Worm (Caenorhabditis elegans): ENCODE data around the gene F55G11.1.

F55G11.1 gene

ce11 chrIV:12946488-12946887 lies at the start of gene F55G11.1:
Gene F55G11.1, minus strand, starts transcription at chrIV:12946588.
- TF ChIP-seq him-1 (tag; optimal IDR thresholded peaks at IDR 0.05) (no peak), dao-5 (tag; optimal IDR thresholded peaks at IDR 0.05) (no peak), W03F9.2 (tag; optimal IDR thresholded peaks at IDR 0.05) (no peak)

- TF ChIP-seq W03F9.2 (tag; optimal IDR thresholded peaks at IDR 0.05) (no peak), him-1 (tag; optimal IDR thresholded peaks at IDR 0.05) (no peak), dao-5 (tag; optimal IDR thresholded peaks at IDR 0.05) (no peak)
Measured at ce11 chrIV:12995886-12996285, 49.5 kb upstream of the F55G11.1 start, which contains the start of gene K10D11.7. Gene K10D11.7, minus strand, starts transcription at chrIV:12995986.

DNA sequence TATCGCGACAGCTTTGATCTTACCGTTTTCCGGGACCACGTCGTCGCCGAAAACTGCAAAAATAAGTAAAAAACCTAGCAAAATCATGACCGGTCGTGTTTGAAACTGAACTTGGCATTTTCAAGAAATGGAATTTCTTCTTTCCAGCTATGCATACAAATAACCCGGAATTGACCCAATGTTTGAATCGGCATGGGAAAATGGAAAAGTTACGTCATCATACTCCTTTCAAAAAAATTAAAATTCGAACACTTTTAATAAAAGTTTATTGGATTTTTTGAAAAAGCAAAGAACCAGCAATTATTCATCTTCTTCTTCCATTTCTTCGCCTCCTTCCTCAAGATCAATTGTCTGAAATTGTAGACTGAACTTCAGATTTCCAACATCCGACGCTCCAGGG lies 48.0 kb upstream of the F55G11.1 start, which contains the start of gene K10D11.4:
Gene K10D11.4, minus strand, starts transcription at position 101 of the 400 bp plus-strand sequence.
- TF ChIP-seq dao-5 (tag; optimal IDR thresholded peaks at IDR 0.05) = no peak
- TF ChIP-seq him-1 (tag; optimal IDR thresholded peaks at IDR 0.05) = no peak

ce11 chrIV:12991629-12992028 lies 45.2 kb upstream of the F55G11.1 start, which contains the start of gene K10D11.5:
Gene K10D11.5, minus strand, starts transcription at chrIV:12991843.
- TF ChIP-seq W03F9.2 (tag; optimal IDR thresholded peaks at IDR 0.05) = no peak
- no peak for TF ChIP-seq him-1 (tag; optimal IDR thresholded peaks at IDR 0.05)
- TF ChIP-seq dao-5 (tag; optimal IDR thresholded peaks at IDR 0.05) = no peak

- TF ChIP-seq dao-5 (tag; optimal IDR thresholded peaks at IDR 0.05) (no peak), W03F9.2 (tag; optimal IDR thresholded peaks at IDR 0.05) (no peak), him-1 (tag; optimal IDR thresholded peaks at IDR 0.05) (no peak)
Measured at ce11 chrIV:12990638-12991037, 44.2 kb upstream of the F55G11.1 start.

ce11 chrIV:12989355-12989754 lies 43.0 kb upstream of the F55G11.1 start, which contains the start of gene K10D11.6:
Gene K10D11.6, minus strand, starts transcription at chrIV:12989455.
- no peak for TF ChIP-seq W03F9.2 (tag; optimal IDR thresholded peaks at IDR 0.05)
- TF ChIP-seq dao-5 (tag; optimal IDR thresholded peaks at IDR 0.05) = no peak
- TF ChIP-seq him-1 (tag; optimal IDR thresholded peaks at IDR 0.05) = no peak

- no peak for TF ChIP-seq dao-5 (tag; optimal IDR thresholded peaks at IDR 0.05)
- no peak for TF ChIP-seq W03F9.2 (tag; optimal IDR thresholded peaks at IDR 0.05)
- no peak for TF ChIP-seq him-1 (tag; optimal IDR thresholded peaks at IDR 0.05)
Measured at ce11 chrIV:12985961-12986360, 39.6 kb upstream of the F55G11.1 start, which contains the start of gene K10D11.3. Gene K10D11.3, minus strand, starts transcription at chrIV:12986134.

DNA sequence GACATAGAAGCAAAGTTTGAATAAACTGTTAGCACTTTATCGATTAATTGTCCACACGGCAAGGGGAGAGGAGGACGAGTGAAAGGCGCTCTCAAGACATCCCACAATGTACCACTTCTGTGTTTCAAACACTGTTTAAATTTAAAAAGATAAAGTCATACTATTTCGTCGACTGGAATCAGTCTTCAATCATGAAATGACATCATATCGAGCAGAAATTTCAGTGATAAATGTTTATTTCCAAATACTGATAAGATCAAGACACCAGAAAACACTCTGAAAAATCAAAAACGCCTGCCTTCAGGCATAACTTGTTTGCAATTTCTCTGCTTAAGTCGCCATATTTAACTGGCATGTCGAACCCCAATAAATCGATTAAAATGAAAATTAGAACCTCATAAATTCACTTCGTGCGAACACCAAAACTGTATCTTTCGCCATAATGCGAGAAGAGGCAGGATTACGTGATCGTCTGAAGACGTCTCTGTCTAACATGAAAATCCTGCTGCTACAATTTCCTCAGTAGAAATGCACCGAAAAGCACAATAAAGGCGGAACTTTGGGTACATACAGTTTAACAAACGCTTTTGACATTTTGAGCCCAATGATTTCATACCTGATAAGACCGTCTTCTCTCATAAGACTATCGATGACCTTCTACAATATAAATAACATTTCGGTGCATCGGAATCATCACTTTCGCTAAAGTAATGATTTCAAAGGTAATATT lies 32.1 kb upstream of the F55G11.1 start, which contains the start of gene K10D11.2:
Gene K10D11.2, plus strand, starts transcription at position 680 of the 730 bp plus-strand sequence.
- TF ChIP-seq him-1 (tag; optimal IDR thresholded peaks at IDR 0.05) (no peak), dao-5 (tag; optimal IDR thresholded peaks at IDR 0.05) (no peak), W03F9.2 (tag; optimal IDR thresholded peaks at IDR 0.05) (no peak)

DNA sequence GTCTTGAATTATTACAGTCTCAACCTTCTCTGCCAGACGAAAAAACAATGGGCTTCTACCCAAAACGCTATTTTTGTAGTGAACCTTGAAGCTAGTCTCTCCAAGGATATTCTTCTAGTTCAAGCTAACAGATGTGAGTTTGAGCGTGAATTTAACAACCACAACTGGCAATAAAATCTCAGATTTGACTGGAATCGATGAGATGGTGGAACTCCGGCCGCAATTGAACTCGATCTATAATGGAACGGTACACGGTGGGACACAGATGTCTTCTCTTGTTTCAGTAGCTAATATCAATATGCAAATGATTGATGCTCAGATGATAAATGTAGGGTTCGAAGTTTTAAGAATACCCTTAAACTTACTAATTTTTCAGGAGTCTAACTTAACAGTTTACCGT lies 31.3 kb upstream of the F55G11.1 start:
- no peak for TF ChIP-seq him-1 (tag; optimal IDR thresholded peaks at IDR 0.05)
- TF ChIP-seq W03F9.2 (tag; optimal IDR thresholded peaks at IDR 0.05) = no peak
- TF ChIP-seq dao-5 (tag; optimal IDR thresholded peaks at IDR 0.05) = no peak

DNA sequence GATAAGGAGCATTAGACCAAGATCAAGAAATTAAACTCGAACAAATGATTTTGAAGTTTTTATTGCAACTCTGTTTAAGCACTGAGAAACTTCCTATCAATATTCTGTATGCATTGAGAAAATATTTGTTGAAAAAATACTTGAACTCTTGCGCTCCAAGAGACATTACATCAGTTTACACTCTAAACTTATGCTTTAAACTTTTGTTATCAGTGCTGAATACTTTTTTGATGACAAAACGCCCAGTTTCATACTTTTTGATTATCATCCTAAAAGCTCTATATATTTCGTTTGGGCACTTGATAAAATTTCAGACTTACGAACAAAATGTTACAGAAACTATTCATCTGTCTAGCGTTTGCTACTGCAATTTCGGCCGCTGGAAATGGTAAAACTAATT lies 29.6 kb upstream of the F55G11.1 start, which contains the start of gene dod-17:
Gene dod-17, plus strand, starts transcription at position 323 of the 400 bp plus-strand sequence.
- TF ChIP-seq him-1 (tag; optimal IDR thresholded peaks at IDR 0.05) (no peak), W03F9.2 (tag; optimal IDR thresholded peaks at IDR 0.05) (no peak), dao-5 (tag; optimal IDR thresholded peaks at IDR 0.05) (no peak)

DNA sequence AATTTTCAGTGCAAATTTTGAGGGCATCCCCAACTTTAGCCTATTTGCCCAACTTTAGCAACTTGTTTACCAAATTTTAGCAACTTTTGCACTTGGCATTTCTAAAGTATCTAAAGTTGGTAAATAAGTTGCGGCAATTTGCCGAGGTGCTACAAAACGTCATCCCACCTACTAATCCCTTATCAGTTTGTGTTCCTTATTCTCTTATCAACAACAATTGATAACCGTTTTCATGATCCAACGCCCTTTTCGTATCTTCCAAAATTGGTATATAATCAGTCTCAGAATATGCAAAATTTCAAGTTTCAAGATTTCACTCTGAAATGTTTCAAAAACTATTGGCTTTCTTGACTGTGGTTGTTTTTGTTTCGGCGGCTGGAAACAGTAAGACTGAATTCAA lies 26.9 kb upstream of the F55G11.1 start, which contains the start of gene F55G11.4:
Gene F55G11.4, plus strand, starts transcription at position 289 of the 400 bp plus-strand sequence.
- TF ChIP-seq him-1 (tag; optimal IDR thresholded peaks at IDR 0.05) (no peak), dao-5 (tag; optimal IDR thresholded peaks at IDR 0.05) (no peak), W03F9.2 (tag; optimal IDR thresholded peaks at IDR 0.05) (no peak)

DNA sequence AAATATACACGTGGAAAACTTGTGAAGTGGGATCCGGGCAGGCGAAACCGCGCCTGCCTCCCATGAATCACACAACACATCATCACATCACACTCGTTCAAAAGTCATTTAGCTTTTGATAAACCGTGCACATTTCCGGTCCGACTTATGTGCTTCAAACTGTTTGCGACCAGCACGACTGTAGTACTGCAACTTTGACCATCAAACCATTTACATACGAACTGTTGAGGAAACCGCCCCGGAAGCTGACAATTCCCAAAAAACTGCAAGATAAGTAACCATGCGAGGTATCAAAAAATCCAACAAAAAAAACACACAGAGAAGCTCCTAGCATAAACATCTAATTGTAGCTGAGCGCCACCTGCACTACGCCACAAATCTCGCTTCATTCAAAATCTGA lies 26.4 kb upstream of the F55G11.1 start:
- TF ChIP-seq W03F9.2 (tag; optimal IDR thresholded peaks at IDR 0.05) = no peak
- no peak for TF ChIP-seq him-1 (tag; optimal IDR thresholded peaks at IDR 0.05)
- no peak for TF ChIP-seq dao-5 (tag; optimal IDR thresholded peaks at IDR 0.05)

- TF ChIP-seq W03F9.2 (tag; optimal IDR thresholded peaks at IDR 0.05) = no peak
- TF ChIP-seq him-1 (tag; optimal IDR thresholded peaks at IDR 0.05) = no peak
- no peak for TF ChIP-seq dao-5 (tag; optimal IDR thresholded peaks at IDR 0.05)
Measured at ce11 chrIV:12971994-12972520, 25.7 kb upstream of the F55G11.1 start.

DNA sequence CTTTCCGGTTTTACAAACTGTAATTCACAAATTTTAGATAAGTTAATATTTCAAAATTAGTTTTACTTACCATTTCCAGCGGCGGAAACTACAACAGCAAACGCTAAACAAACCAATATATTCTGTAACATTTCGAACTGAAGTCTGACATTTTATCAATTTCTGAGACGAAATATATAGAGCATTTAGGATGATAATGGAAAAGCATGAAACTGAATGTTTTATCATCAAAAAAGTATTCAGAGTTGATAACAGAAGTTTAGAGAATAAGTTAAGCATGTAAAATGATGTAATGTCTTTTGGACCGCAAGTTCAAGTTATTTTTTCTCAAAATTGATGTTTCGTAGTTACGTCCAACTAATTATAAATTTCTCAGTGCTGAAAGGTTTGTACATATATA lies 22.8 kb upstream of the F55G11.1 start, which contains the start of gene F55G11.2:
Gene F55G11.2, minus strand, starts transcription at position 149 of the 400 bp plus-strand sequence.
- TF ChIP-seq him-1 (tag; optimal IDR thresholded peaks at IDR 0.05) (no peak), dao-5 (tag; optimal IDR thresholded peaks at IDR 0.05) (no peak)
